Worm (Caenorhabditis elegans) whole organism, young adult: ENCODE measurements around the gene srd-28.

Experiments used
- akir-1 ChIP-seq: fragments of 200-800 bp; sonication (Bioruptor generic); optimal IDR thresholded peaks from 2 replicates; lab custom pipeline; 2018; ENCODE audit warnings: mild to moderate bottlenecking, missing genetic modification characterization, moderate library complexity, missing compliant biosample characterization
- cebp-1 ChIP-seq, 2 experiments: fragments of 200-800 bp in 1 of 2; sonication (Bioruptor generic) in 1 of 2; sonication (generic microtip) in 1 of 2; IDR thresholded peaks in 1 of 2; optimal IDR thresholded peaks in 1 of 2; 2 replicates each; pipeline versions ENCODE4 v1.3.6 to Lab custom; 2017 to 2022; ENCODE audit warnings: missing compliant biosample characterization in 2 of 2, missing genetic modification characterization in 2 of 2, mild to moderate bottlenecking in 1 of 2, missing genetic modification reagents in 1 of 2, moderate library complexity in 1 of 2
- die-1 ChIP-seq: sonication (generic microtip); optimal IDR thresholded peaks from 2 replicates; lab custom pipeline; 2016; ENCODE audit warnings: missing genotype, mild to moderate bottlenecking, missing genetic modification characterization, missing compliant biosample characterization
- dpl-1 ChIP-seq: fragments of 150-350 bp; optimal IDR thresholded peaks from 2 replicates; lab custom pipeline; 2014; ENCODE audit warnings: missing biosample characterization, missing genetic modification reagents, missing genetic modification characterization
- hlh-26 ChIP-seq: fragments of 200-800 bp; sonication (Bioruptor generic); conservative IDR thresholded peaks from 2 replicates; pipeline ENCODE4 v1.3.6; 2022; ENCODE audit warnings: missing genetic modification reagents, missing genetic modification characterization, missing compliant biosample characterization
- nfya-1 ChIP-seq: sonication (generic microtip); optimal IDR thresholded peaks from 2 replicates; lab custom pipeline; 2017; ENCODE audit warnings: antibody characterized with exemption, missing compliant biosample characterization, missing genetic modification characterization, borderline replicate concordance; ENCODE audit not compliant: insufficient read depth
- nfya-2 ChIP-seq: fragments of 200-800 bp; sonication (Bioruptor generic); IDR thresholded peaks from 2 replicates; pipeline ENCODE4 v1.3.6; 2022; ENCODE audit warnings: missing genetic modification reagents, missing genetic modification characterization, missing compliant biosample characterization
- xnd-1 ChIP-seq: sonication (generic microtip); optimal IDR thresholded peaks from 2 replicates; lab custom pipeline; 2016; ENCODE audit warnings: missing genotype, missing genetic modification reagents, missing genetic modification characterization, missing compliant biosample characterization
- ztf-25 ChIP-seq: fragments of 200-800 bp; sonication (Bioruptor generic); IDR thresholded peaks from 2 replicates; pipeline ENCODE4 v1.3.6; 2022; ENCODE audit warnings: missing genetic modification reagents, missing genetic modification characterization, missing compliant biosample characterization

ce11 chrV:15225650-15226049 lies 24.8 kb upstream of the srd-28 start, which contains the start of gene srw-14:
- TF ChIP-seq hlh-26 (GFP tag; lab: Robert Waterston, UW) = no peak
- TF ChIP-seq cebp-1 (GFP tag; IDR thresholded peaks at IDR 0.05; lab: Robert Waterston, UW) = no peak
- TF ChIP-seq cebp-1 (tag; optimal IDR thresholded peaks at IDR 0.05; lab: Kevin White, UChicago) = no peak
- TF ChIP-seq ztf-25 = no peak
- TF ChIP-seq dpl-1 (GFP tag; lab: Kevin White, UChicago) = no peak
- TF ChIP-seq nfya-2 (GFP tag; lab: Robert Waterston, UW) = no peak
- no peak for TF ChIP-seq xnd-1 (tag; lab: Kevin White, UChicago)
- no peak for TF ChIP-seq nfya-1
- TF ChIP-seq die-1 (tag; lab: Kevin White, UChicago) = no peak
- no peak for TF ChIP-seq akir-1 (GFP tag; lab: Kevin White, UChicago)
